Worm (Caenorhabditis elegans) whole organism, young adult: ENCODE results near the gene fmo-2.

ENCODE experiments used
- K11D2.4 ChIP-seq: fragments of 200-800 bp; sonication (Bioruptor generic); IDR thresholded peaks from 2 replicates; pipeline ENCODE4 v1.3.6; 2022; ENCODE audit warnings: missing genetic modification reagents, missing genetic modification characterization, missing compliant biosample characterization
- Y95B8A.8 ChIP-seq: fragments of 200-800 bp; sonication (Bioruptor generic); IDR thresholded peaks from 2 replicates; pipeline ENCODE4 v1.3.6; 2022; ENCODE audit warnings: missing genetic modification reagents, missing genetic modification characterization, missing compliant biosample characterization
- ceh-79 ChIP-seq: sonication (generic microtip); optimal IDR thresholded peaks from 2 replicates; lab custom pipeline; 2017; ENCODE audit warnings: mild to moderate bottlenecking, missing genetic modification characterization, missing compliant biosample characterization
- dpff-1 ChIP-seq: sonication (generic microtip); optimal IDR thresholded peaks from 2 replicates; lab custom pipeline; 2017; ENCODE audit warnings: mild to moderate bottlenecking, missing genetic modification characterization, missing compliant biosample characterization
- hsf-1 ChIP-seq: fragments of 200-800 bp; sonication (Bioruptor generic); IDR thresholded peaks from 2 replicates; pipeline ENCODE4 v1.3.6; 2022; ENCODE audit warnings: missing genetic modification reagents, missing genetic modification characterization, missing compliant biosample characterization
- nfyb-1 ChIP-seq: fragments of 200-800 bp; sonication (Bioruptor generic); IDR thresholded peaks from 2 replicates; pipeline ENCODE4 v1.3.6; 2022; ENCODE audit warnings: missing genetic modification reagents, missing genetic modification characterization, missing compliant biosample characterization
- nhr-90 ChIP-seq: sonication (generic microtip); optimal IDR thresholded peaks from 2 replicates; lab custom pipeline; 2016; ENCODE audit warnings: missing genotype, mild to moderate bottlenecking, missing genetic modification characterization, missing compliant biosample characterization
- pbrm-1 ChIP-seq: fragments of 200-800 bp; sonication (Bioruptor generic); IDR thresholded peaks from 2 replicates; pipeline ENCODE4 v1.3.6; 2022; ENCODE audit warnings: missing genetic modification reagents, missing genetic modification characterization, missing compliant biosample characterization
- pha-4 ChIP-seq: fragments of 150-350 bp; sonication (generic microtip); optimal IDR thresholded peaks from 2 replicates; lab custom pipeline; 2014; ENCODE audit warnings: missing biosample characterization, missing genetic modification reagents, missing genetic modification characterization
- snpc-3.4 ChIP-seq: sonication (generic microtip); optimal IDR thresholded peaks from 2 replicates; lab custom pipeline; 2017; ENCODE audit warnings: missing genetic modification characterization, mild to moderate bottlenecking, missing compliant biosample characterization, antibody characterized with exemption, moderate library complexity, missing genotype, missing genetic modification reagents

DNA sequence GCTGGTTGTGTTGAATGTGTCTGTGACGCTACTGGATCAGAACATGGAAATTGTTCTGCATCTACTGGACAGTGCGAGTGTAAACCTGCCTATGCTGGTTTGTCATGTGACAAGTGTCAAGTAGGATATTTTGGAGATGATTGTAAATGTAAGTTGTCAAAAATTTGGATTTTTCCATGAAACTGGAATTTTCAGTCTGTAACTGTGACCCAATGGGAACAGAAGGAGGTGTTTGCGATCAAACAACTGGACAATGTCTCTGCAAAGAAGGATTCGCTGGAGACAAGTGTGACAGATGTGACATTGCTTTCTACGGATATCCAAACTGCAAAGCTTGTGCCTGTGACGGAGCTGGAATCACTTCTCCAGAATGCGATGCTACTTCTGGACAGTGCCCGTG, 13.8 kb upstream of the fmo-2 start:
- TF ChIP-seq ceh-79 (tag; lab: Kevin White, UChicago): no peak
- no peak for TF ChIP-seq hsf-1 (GFP tag; lab: Robert Waterston, UW)
- no peak for TF ChIP-seq Y95B8A.8
- TF ChIP-seq dpff-1 (tag; lab: Kevin White, UChicago): no peak
- TF ChIP-seq snpc-3.4: no peak
- no peak for TF ChIP-seq K11D2.4 (GFP tag; lab: Robert Waterston, UW)
- TF ChIP-seq pbrm-1 (GFP tag; lab: Robert Waterston, UW): no peak
- no peak for TF ChIP-seq pha-4 (tag; lab: Kevin White, UChicago)
- TF ChIP-seq nfyb-1 (GFP tag; lab: Robert Waterston, UW): no peak
- TF ChIP-seq nhr-90 (tag; lab: Kevin White, UChicago): no peak
